Worm (Caenorhabditis elegans): ENCODE measurements around the gene T01C8.3.

T01C8.3 gene

ce11 chrX:16782797-16783259 lies at the start of gene T01C8.3:
Gene T01C8.3, minus strand, starts transcription at chrX:16783209.
- TF ChIP-seq aly-2 (tag; optimal IDR thresholded peaks at IDR 0.05) (no peak), zag-1 (tag; optimal IDR thresholded peaks at IDR 0.05) (no peak), R02D3.7 (tag; optimal IDR thresholded peaks at IDR 0.05) (no peak), lin-39 (tag; optimal IDR thresholded peaks at IDR 0.05) (no peak)

DNA sequence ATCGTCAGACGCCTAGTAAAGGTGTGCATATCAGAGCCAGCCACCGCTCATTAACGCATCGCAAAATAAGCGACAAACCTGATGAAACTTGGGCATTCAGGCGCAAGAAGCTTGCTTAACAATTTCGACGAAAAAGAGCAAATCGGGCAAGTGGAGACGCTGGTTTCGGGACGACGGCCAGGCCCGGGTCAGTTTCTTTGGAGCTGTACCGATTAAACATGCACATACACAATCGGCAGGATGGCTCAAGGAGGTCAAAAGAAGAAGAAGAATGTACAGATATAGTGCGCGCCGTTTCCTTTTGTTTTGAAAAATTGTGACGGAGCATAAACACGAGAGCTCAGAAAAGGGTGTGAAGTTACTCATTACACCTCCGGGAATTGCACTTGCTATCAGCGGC lies 43.5 kb upstream of the T01C8.3 start:
- no peak for TF ChIP-seq elt-3 (tag; optimal IDR thresholded peaks at IDR 0.05)
- TF ChIP-seq nhr-76 (tag; optimal IDR thresholded peaks at IDR 0.05) = no peak
- TF ChIP-seq tbx-2 (tag; optimal IDR thresholded peaks at IDR 0.05) = no peak
- TF ChIP-seq lin-15B (tag; optimal IDR thresholded peaks at IDR 0.05) = no peak
- TF ChIP-seq nhr-11 (tag; optimal IDR thresholded peaks at IDR 0.05) = no peak
- TF ChIP-seq nhr-25 (tag; optimal IDR thresholded peaks at IDR 0.05) = no peak
- TF ChIP-seq unc-62 (GFP tag; optimal IDR thresholded peaks at IDR 0.05) = no peak
- TF ChIP-seq ceh-28 (tag; optimal IDR thresholded peaks at IDR 0.05) = no peak
- TF ChIP-seq nhr-43 (tag; optimal IDR thresholded peaks at IDR 0.05; ENCODE audit: poor library complexity, severe bottlenecking) = no peak
- no peak for TF ChIP-seq snpc-4 (tag; optimal IDR thresholded peaks at IDR 0.05)
- TF ChIP-seq pha-4 (tag; optimal IDR thresholded peaks at IDR 0.05) = no peak
- no peak for TF ChIP-seq fos-1 (tag; optimal IDR thresholded peaks at IDR 0.05)
- TF ChIP-seq fkh-2 (tag; optimal IDR thresholded peaks at IDR 0.05) = no peak
- no peak for TF ChIP-seq egl-27 (tag; optimal IDR thresholded peaks at IDR 0.05)
- TF ChIP-seq mdl-1 (tag; optimal IDR thresholded peaks at IDR 0.05) = no peak
- TF ChIP-seq nhr-77 (tag; optimal IDR thresholded peaks at IDR 0.05) = no peak
- TF ChIP-seq sea-2 (GFP tag; optimal IDR thresholded peaks at IDR 0.05) = no peak

DNA sequence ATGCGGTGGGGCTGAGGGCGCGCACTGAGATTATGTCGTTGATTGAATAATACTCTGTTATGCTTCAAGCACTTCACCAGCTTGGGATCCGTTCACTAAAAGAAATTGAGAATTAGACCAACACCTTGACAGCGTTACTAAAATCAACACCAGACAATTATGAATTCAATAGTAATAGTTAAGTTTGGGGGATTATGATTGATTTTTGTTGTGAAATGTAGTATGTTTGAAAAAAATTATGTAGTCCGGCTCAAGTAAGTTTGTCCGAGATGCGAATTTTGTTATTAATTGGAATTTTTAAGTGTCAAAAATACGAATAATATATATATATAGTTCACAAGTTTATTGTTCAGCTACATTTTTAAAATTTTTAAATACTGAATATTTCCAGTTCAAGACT lies 42.3 kb upstream of the T01C8.3 start, which contains the start of gene sto-5:
sto-5 (minus strand) TSS at position 101 of the 400 bp plus-strand sequence.
- no peak for TF ChIP-seq ceh-9 (tag; optimal IDR thresholded peaks at IDR 0.05)
- no peak for TF ChIP-seq ceh-16 (tag; optimal IDR thresholded peaks at IDR 0.05)
- no peak for TF ChIP-seq lin-39 (tag; optimal IDR thresholded peaks at IDR 0.05)
- TF ChIP-seq pha-4 (tag; optimal IDR thresholded peaks at IDR 0.05) = no peak
- TF ChIP-seq lsy-12 (tag; optimal IDR thresholded peaks at IDR 0.05) = no peak
- TF ChIP-seq unc-39 (tag; optimal IDR thresholded peaks at IDR 0.05) = no peak
- TF ChIP-seq mml-1 (tag; optimal IDR thresholded peaks at IDR 0.05) = no peak
- TF ChIP-seq pqm-1 (tag; optimal IDR thresholded peaks at IDR 0.05) = no peak

DNA sequence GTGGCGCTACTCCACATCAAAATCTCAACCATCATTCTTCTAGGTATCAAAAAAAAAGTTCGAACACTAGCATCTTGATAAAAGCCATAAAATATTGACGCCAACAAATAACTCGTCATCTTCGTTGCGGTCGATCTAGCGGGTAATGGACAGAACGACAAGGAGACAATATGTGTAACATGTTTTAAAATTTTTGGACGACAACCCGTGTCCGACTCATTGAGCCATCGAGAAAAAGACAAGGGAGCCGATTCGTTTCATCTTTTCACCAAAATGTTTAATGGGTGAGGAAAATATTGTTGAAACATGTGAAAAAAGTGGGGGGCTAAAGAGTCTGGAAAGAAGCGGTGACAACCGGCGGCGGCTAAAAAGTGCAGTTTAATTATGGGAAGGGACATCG lies 38.5 kb upstream of the T01C8.3 start:
- no peak for TF ChIP-seq ZK546.5 (tag; optimal IDR thresholded peaks at IDR 0.05)
- no peak for TF ChIP-seq mdl-1 (tag; optimal IDR thresholded peaks at IDR 0.05)
- no peak for TF ChIP-seq zag-1 (tag; optimal IDR thresholded peaks at IDR 0.05)
- no peak for TF ChIP-seq nhr-67 (tag; optimal IDR thresholded peaks at IDR 0.05)
- TF ChIP-seq ztf-11 (tag; optimal IDR thresholded peaks at IDR 0.05) = no peak
- no peak for TF ChIP-seq elt-2 (tag; optimal IDR thresholded peaks at IDR 0.05)
- no peak for TF ChIP-seq daf-12 (tag; optimal IDR thresholded peaks at IDR 0.05)

- peak; percentile 40 for TF ChIP-seq fkh-10 (GFP tag; optimal IDR thresholded peaks at IDR 0.05)
- no peak for TF ChIP-seq ztf-4 (tag; optimal IDR thresholded peaks at IDR 0.05)
- TF ChIP-seq ceh-82 (tag; optimal IDR thresholded peaks at IDR 0.05) = no peak
- no peak for TF ChIP-seq nhr-12 (tag; optimal IDR thresholded peaks at IDR 0.05)
These were observed 35.3 kb upstream of the T01C8.3 start for ce11 chrX:16818271-16818670.

DNA sequence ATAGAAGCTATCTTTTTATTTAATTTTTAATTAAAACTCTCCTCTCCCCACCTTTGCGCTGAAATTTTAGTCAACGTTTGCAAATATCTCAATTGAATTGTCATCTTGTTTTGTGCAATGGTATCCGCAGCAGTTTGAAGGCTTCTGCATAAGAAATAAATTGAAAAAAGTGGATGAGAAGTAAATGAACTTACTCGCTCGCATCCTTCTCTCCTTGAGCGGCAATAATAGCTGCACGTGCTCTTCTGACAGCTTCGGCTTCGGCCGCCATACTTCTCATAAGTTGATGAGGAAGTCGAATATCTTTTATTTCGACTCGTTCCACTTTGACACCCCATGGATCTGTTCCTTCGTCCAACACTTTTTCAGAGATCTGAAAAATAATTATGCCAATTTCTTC lies 33.8 kb upstream of the T01C8.3 start:
- TF ChIP-seq fkh-10 (GFP tag; optimal IDR thresholded peaks at IDR 0.05) (peak; percentile 75), daf-12 (tag; optimal IDR thresholded peaks at IDR 0.05) (no peak)

Measured in whole organism, L3 larva.